Fruit fly (Drosophila melanogaster): ENCODE data around the gene CG11076.

DNA sequence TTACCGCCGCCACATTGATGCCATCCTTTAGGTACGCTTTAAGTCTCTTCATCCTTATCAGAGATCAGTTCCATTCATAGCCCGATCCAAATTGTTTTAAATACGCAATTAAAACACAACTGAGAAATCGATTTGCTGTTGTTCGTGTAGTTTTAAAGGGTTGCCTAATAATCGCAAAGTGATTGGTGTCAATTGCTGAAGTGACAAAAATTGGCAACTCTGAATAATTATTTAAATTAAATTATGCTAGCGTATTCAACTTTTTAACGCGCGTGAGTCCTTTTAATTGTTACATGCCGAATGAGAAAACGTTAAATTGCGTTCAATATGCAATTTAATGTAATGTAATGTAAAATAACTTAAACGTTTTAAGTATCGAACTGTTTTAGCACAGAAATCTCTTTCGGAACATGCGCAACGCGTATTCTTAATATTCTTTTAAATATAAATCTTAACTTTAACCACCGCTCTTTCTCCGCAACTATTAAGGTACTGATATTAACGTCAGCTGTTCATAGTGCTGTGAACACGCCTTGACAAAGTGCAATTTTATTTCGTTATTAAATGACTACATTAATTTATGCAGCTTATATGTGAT lies 2.3 kb downstream of the CG11076 start, which contains the start of gene Mpv17:
- no peak for TF ChIP-seq h (optimal IDR thresholded peaks at IDR 0.05)
- TF ChIP-seq insv (optimal IDR thresholded peaks at IDR 0.05) = no peak
- no peak for TF ChIP-seq psq (optimal IDR thresholded peaks at IDR 0.05)

All from Kc167 (cell line).